Fruit fly (Drosophila melanogaster) whole organism, embryonic: ENCODE data around the gene dlp.

Experiments
- Awh ChIP-seq: fragments of 200-800 bp; sonication (Bioruptor generic); IDR thresholded peaks from 2 replicates; pipeline ENCODE4, ENCODE4 v1.3.6; 2022; ENCODE audit warnings: missing biosample characterization, missing genetic modification characterization
- B-H1 ChIP-seq: fragments of 200-800 bp; sonication (Bioruptor generic); IDR thresholded peaks from 3 replicates; pipeline ENCODE4 v1.3.6; 2022; ENCODE audit warnings: missing biosample characterization, missing genetic modification characterization
- Bdp1 ChIP-seq: fragments of 200-800 bp; sonication (Bioruptor generic); optimal IDR thresholded peaks from 3 replicates; lab custom pipeline; 2016; ENCODE audit warnings: missing biosample characterization, missing genetic modification characterization
- CG1024 ChIP-seq: fragments of 200-800 bp; sonication (Bioruptor generic); IDR thresholded peaks from 2 replicates; pipeline ENCODE4 v1.3.6; 2022; ENCODE audit warnings: missing biosample characterization, missing genetic modification characterization
- CG10565 ChIP-seq: fragments of 200-800 bp; sonication (Bioruptor generic); optimal IDR thresholded peaks from 3 replicates; lab custom pipeline; 2016; ENCODE audit warnings: missing biosample characterization, mild to moderate bottlenecking, missing genetic modification characterization
- CG11085 ChIP-seq: fragments of 200-800 bp; sonication (Bioruptor generic); IDR thresholded peaks from 2 replicates; pipeline ENCODE4 v1.3.6; 2022; ENCODE audit warnings: missing biosample characterization, missing genetic modification characterization
- CG11504 ChIP-seq: fragments of 200-800 bp; sonication (Bioruptor generic); optimal IDR thresholded peaks from 3 replicates; lab custom pipeline; 2019; ENCODE audit warnings: missing biosample characterization, mild to moderate bottlenecking, missing genetic modification characterization, moderate library complexity
- CG12236 ChIP-seq: fragments of 200-800 bp; sonication (Bioruptor generic); optimal IDR thresholded peaks from 2 replicates; lab custom pipeline; 2016; ENCODE audit warnings: missing biosample characterization, missing genetic modification characterization
- CG12391 ChIP-seq: fragments of 200-800 bp; sonication (Bioruptor generic); optimal IDR thresholded peaks from 3 replicates; lab custom pipeline; 2018; ENCODE audit warnings: missing biosample characterization, mild to moderate bottlenecking, missing genetic modification characterization, moderate library complexity
- CG13775 ChIP-seq: fragments of 200-800 bp; sonication (Bioruptor generic); optimal IDR thresholded peaks from 3 replicates; lab custom pipeline; 2017; ENCODE audit warnings: missing biosample characterization, mild to moderate bottlenecking, missing genetic modification characterization
- CG1529 ChIP-seq: fragments of 200-800 bp; sonication (Bioruptor generic); optimal IDR thresholded peaks from 3 replicates; lab custom pipeline; 2018; ENCODE audit warnings: missing biosample characterization, missing genetic modification characterization
- CG1602 ChIP-seq: fragments of 200-800 bp; sonication (Bioruptor generic); optimal IDR thresholded peaks from 3 replicates; lab custom pipeline; 2016; ENCODE audit warnings: missing biosample characterization, missing genetic modification characterization
- CG16815 ChIP-seq: fragments of 200-800 bp; sonication (Bioruptor generic); optimal IDR thresholded peaks from 3 replicates; lab custom pipeline; 2017; ENCODE audit warnings: missing biosample characterization, mild to moderate bottlenecking, missing genetic modification characterization
- CG17912 ChIP-seq: fragments of 200-800 bp; sonication (Bioruptor generic); optimal IDR thresholded peaks from 2 replicates; lab custom pipeline; 2018; ENCODE audit warnings: missing biosample characterization, mild to moderate bottlenecking, missing genetic modification characterization
- CG30403 ChIP-seq: fragments of 200-800 bp; sonication (Bioruptor generic); optimal IDR thresholded peaks from 3 replicates; lab custom pipeline; 2016; ENCODE audit warnings: missing biosample characterization, missing genetic modification characterization
- CG30431 ChIP-seq: fragments of 200-800 bp; sonication (Bioruptor generic); optimal IDR thresholded peaks from 2 replicates; lab custom pipeline; 2017; ENCODE audit warnings: missing biosample characterization, missing genetic modification characterization
- CG34376 ChIP-seq: fragments of 200-800 bp; sonication (Bioruptor generic); optimal IDR thresholded peaks from 2 replicates; lab custom pipeline; 2018; ENCODE audit warnings: missing biosample characterization, mild to moderate bottlenecking, missing genetic modification characterization
- CG4730 ChIP-seq: fragments of 200-800 bp; sonication (Bioruptor generic); IDR thresholded peaks from 2 replicates; pipeline ENCODE4 v1.3.6; 2022; ENCODE audit warnings: missing biosample characterization, missing genetic modification characterization
- CG7372 ChIP-seq: fragments of 200-800 bp; sonication (Bioruptor generic); IDR thresholded peaks from 2 replicates; pipeline ENCODE4 v1.3.6; 2022; ENCODE audit warnings: missing biosample characterization, missing genetic modification characterization
- CG8281 ChIP-seq: fragments of 200-800 bp; sonication (Bioruptor generic); optimal IDR thresholded peaks from 2 replicates; lab custom pipeline; 2018; ENCODE audit warnings: missing biosample characterization, mild to moderate bottlenecking, missing genetic modification characterization, moderate library complexity
- CG8388 ChIP-seq: fragments of 200-800 bp; sonication (Bioruptor generic); optimal IDR thresholded peaks from 2 replicates; lab custom pipeline; 2019; ENCODE audit warnings: missing biosample characterization, mild to moderate bottlenecking, missing genetic modification characterization, moderate library complexity
- CG8944 ChIP-seq: fragments of 200-800 bp; sonication (Bioruptor generic); optimal IDR thresholded peaks from 3 replicates; lab custom pipeline; 2016; ENCODE audit warnings: missing biosample characterization, missing genetic modification characterization
- D19B ChIP-seq: fragments of 200-800 bp; sonication (Bioruptor generic); optimal IDR thresholded peaks from 2 replicates; lab custom pipeline; 2017; ENCODE audit warnings: missing biosample characterization, mild to moderate bottlenecking, missing genetic modification characterization
- Dek ChIP-seq: fragments of 200-800 bp; sonication (Bioruptor generic); optimal IDR thresholded peaks from 3 replicates; lab custom pipeline; 2019; ENCODE audit warnings: missing biosample characterization, mild to moderate bottlenecking, missing genetic modification characterization, moderate library complexity
- Dfd ChIP-seq, 2 experiments: fragments of >200 bp; optimal IDR thresholded peaks; 2 replicates each; lab custom pipeline; 2017; ENCODE audit warnings: missing biosample characterization in 2 of 2, missing genetic modification characterization in 2 of 2
- Dip2 ChIP-seq: fragments of 200-800 bp; sonication (Bioruptor generic); IDR thresholded peaks from 2 replicates; pipeline ENCODE4 v1.3.6; 2022; ENCODE audit warnings: missing biosample characterization, missing genetic modification characterization
- Dref ChIP-seq: fragments of 200-800 bp; sonication (Bioruptor generic); IDR thresholded peaks from 2 replicates; pipeline ENCODE4 v1.3.6; 2022; ENCODE audit warnings: missing biosample characterization, missing genetic modification characterization
- Fer3 ChIP-seq: fragments of 200-800 bp; sonication (Bioruptor generic); optimal IDR thresholded peaks from 2 replicates; lab custom pipeline; 2018; ENCODE audit warnings: missing biosample characterization, mild to moderate bottlenecking, missing genetic modification characterization, moderate library complexity
- HLH4C ChIP-seq: fragments of 200-800 bp; sonication (Bioruptor generic); IDR thresholded peaks from 3 replicates; pipeline ENCODE4 v1.3.6; 2022; ENCODE audit warnings: missing biosample characterization, missing genetic modification characterization; ENCODE audit not compliant: partially characterized antibody
- Hmr ChIP-seq: fragments of 200-800 bp; sonication (Bioruptor generic); optimal IDR thresholded peaks from 3 replicates; lab custom pipeline; 2017; ENCODE audit warnings: mild to moderate bottlenecking, missing biosample characterization, missing genetic modification reagents, missing genetic modification characterization
- Hr51 ChIP-seq, 2 experiments: fragments of 200-800 bp; sonication (Bioruptor generic); optimal IDR thresholded peaks; 2 replicates in 1 of 2; 3 replicates in 1 of 2; lab custom pipeline; 2016 to 2018; ENCODE audit warnings: missing biosample characterization in 2 of 2, missing genetic modification characterization in 2 of 2, mild to moderate bottlenecking in 1 of 2, moderate library complexity in 1 of 2
- Lhr ChIP-seq: fragments of 200-800 bp; sonication (Bioruptor generic); optimal IDR thresholded peaks from 3 replicates; lab custom pipeline; 2017; ENCODE audit warnings: mild to moderate bottlenecking, missing biosample characterization, missing genetic modification reagents, missing genetic modification characterization
- Lim3 ChIP-seq: fragments of 200-800 bp; sonication (Bioruptor generic); IDR thresholded peaks from 2 replicates; pipeline ENCODE4 v1.3.6; 2022; ENCODE audit warnings: missing biosample characterization, missing genetic modification characterization
- Meics ChIP-seq: fragments of 200-800 bp; sonication (Bioruptor generic); optimal IDR thresholded peaks from 2 replicates; lab custom pipeline; 2017; ENCODE audit warnings: missing biosample characterization, mild to moderate bottlenecking, missing genetic modification characterization
- Nf-YC ChIP-seq: fragments of 200-800 bp; optimal IDR thresholded peaks from 3 replicates; lab custom pipeline; 2019; ENCODE audit warnings: missing biosample characterization, mild to moderate bottlenecking, missing genetic modification characterization, moderate library complexity
- Poxn ChIP-seq: fragments of 200-800 bp; sonication (Bioruptor generic); IDR thresholded peaks from 2 replicates; pipeline ENCODE4 v1.3.6; 2022; ENCODE audit warnings: missing biosample characterization, missing genetic modification characterization
- Ptx1 ChIP-seq: fragments of 200-800 bp; sonication (Bioruptor generic); IDR thresholded peaks from 2 replicates; pipeline ENCODE4 v1.3.6; 2022; ENCODE audit warnings: missing biosample characterization, missing genetic modification characterization
- Ravus ChIP-seq: fragments of 200-800 bp; sonication (Bioruptor generic); IDR thresholded peaks from 2 replicates; pipeline ENCODE4 v1.3.6; 2022; ENCODE audit warnings: missing biosample characterization, missing genetic modification characterization
- Side ChIP-seq: fragments of 200-800 bp; sonication (Bioruptor generic); optimal IDR thresholded peaks from 2 replicates; lab custom pipeline; 2016; ENCODE audit warnings: missing biosample characterization, missing genetic modification characterization
- Sry-β ChIP-seq: fragments of 200-800 bp; sonication (Bioruptor generic); optimal IDR thresholded peaks from 2 replicates; lab custom pipeline; 2018; ENCODE audit warnings: missing biosample characterization, mild to moderate bottlenecking, missing genetic modification characterization, moderate library complexity
- Xbp1 ChIP-seq: fragments of 200-800 bp; sonication (Bioruptor generic); optimal IDR thresholded peaks from 3 replicates; lab custom pipeline; 2016; ENCODE audit warnings: missing biosample characterization, mild to moderate bottlenecking, missing genetic modification characterization
- chm ChIP-seq: fragments of 200-800 bp; sonication (Bioruptor generic); IDR thresholded peaks from 2 replicates; pipeline ENCODE4 v1.3.6; 2022; ENCODE audit warnings: missing biosample characterization, missing genetic modification characterization
- dimm ChIP-seq: fragments of 200-800 bp; sonication (Bioruptor generic); IDR thresholded peaks from 2 replicates; pipeline ENCODE4 v1.3.6; 2022; ENCODE audit warnings: missing biosample characterization, missing genetic modification characterization
- fu2 ChIP-seq: fragments of 200-800 bp; sonication (Bioruptor generic); optimal IDR thresholded peaks from 2 replicates; lab custom pipeline; 2016; ENCODE audit warnings: missing biosample characterization, missing genetic modification characterization
- gsb ChIP-seq: fragments of 200-800 bp; sonication (Bioruptor generic); IDR thresholded peaks from 2 replicates; pipeline ENCODE4 v1.3.6; 2022; ENCODE audit warnings: missing biosample characterization, missing genetic modification characterization
- gsb-n ChIP-seq: fragments of 200-800 bp; sonication (Bioruptor generic); optimal IDR thresholded peaks from 3 replicates; lab custom pipeline; 2018; ENCODE audit warnings: missing biosample characterization, mild to moderate bottlenecking, missing genetic modification characterization
- ham ChIP-seq: fragments of 200-800 bp; sonication (Bioruptor generic); IDR thresholded peaks from 2 replicates; pipeline ENCODE4 v1.3.6; 2022; ENCODE audit warnings: missing biosample characterization, missing genetic modification characterization
- kni ChIP-seq: fragments of 200-800 bp; sonication (Bioruptor generic); optimal IDR thresholded peaks from 3 replicates; lab custom pipeline; 2017; ENCODE audit warnings: mild to moderate bottlenecking, missing biosample characterization, missing genetic modification reagents, missing genetic modification characterization
- pho ChIP-seq: fragments of 200-800 bp; sonication (Bioruptor generic); optimal IDR thresholded peaks from 2 replicates; lab custom pipeline; 2016; ENCODE audit warnings: missing biosample characterization, missing genetic modification characterization
- sima ChIP-seq: fragments of 200-800 bp; sonication (Bioruptor generic); optimal IDR thresholded peaks from 2 replicates; lab custom pipeline; 2016; ENCODE audit warnings: missing biosample characterization, missing genetic modification characterization
- tin ChIP-seq: fragments of 200-800 bp; sonication (Bioruptor generic); optimal IDR thresholded peaks from 3 replicates; lab custom pipeline; 2016; ENCODE audit warnings: missing biosample characterization, missing genetic modification characterization
- wdn ChIP-seq: fragments of 200-800 bp; sonication (Bioruptor generic); IDR thresholded peaks from 2 replicates; pipeline ENCODE4 v1.3.6; 2022; ENCODE audit warnings: missing biosample characterization, missing genetic modification characterization

The dlp gene

DNA sequence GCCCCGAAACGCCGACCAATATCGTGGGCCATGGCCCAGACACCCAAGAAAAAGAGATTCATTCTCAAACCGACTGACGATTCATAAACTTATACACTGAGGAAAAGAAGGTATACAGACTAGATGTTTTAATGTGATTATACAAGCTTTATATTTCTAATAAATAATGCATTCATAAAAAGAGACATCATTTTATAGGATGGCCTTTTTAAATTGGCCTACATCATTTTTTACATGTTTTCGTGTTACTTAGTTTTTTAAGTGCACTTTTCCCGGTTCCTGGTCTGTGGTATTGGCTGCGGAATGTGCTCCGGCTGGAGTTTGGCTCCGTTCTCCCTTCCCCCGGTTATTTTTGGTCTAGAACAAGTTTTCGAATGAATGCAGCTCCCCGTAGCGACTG, 20.2 kb downstream of the dlp start (continued):
- TF ChIP-seq Hmr (GFP tag; lab: Kevin White, UChicago), result peak; percentile 41
- peak; percentile 35 for TF ChIP-seq Bdp1
- peak; percentile 49 for TF ChIP-seq CG8281 (tag; lab: Kevin White, UChicago)
- peak; percentile 74 for TF ChIP-seq CG16815 (GFP tag; lab: Kevin White, UChicago)
- no peak for TF ChIP-seq Nf-YC (tag; lab: Kevin White, UChicago)
- TF ChIP-seq pho, result no peak
- TF ChIP-seq CG13775 (GFP tag; lab: Kevin White, UChicago), result peak; percentile 74
- TF ChIP-seq B-H1 (GFP tag; lab: Robert Waterston, UW), result peak; percentile 66; the same call in 2 of the 3 replicates
- peak; percentile 91 for TF ChIP-seq CG12391 (tag; lab: Kevin White, UChicago)
- TF ChIP-seq Meics (GFP tag; lab: Kevin White, UChicago), result peak; percentile 42
- peak; percentile 49; the same call in 1 of the 2 replicates for TF ChIP-seq CG4730
- peak; percentile 62 for TF ChIP-seq Awh (GFP tag; lab: Robert Waterston, UW)
- TF ChIP-seq wdn (GFP tag; lab: Robert Waterston, UW), result no peak
- peak; percentile 70 for TF ChIP-seq Lhr (GFP tag; lab: Kevin White, UChicago)
- peak; percentile 64; the same call in 1 of the 2 replicates for TF ChIP-seq Ptx1 (GFP tag; lab: Robert Waterston, UW)
- TF ChIP-seq CG11504 (tag; lab: Kevin White, UChicago), result peak; percentile 76
- peak; percentile 87 for TF ChIP-seq CG8388 (GFP tag; lab: Kevin White, UChicago)
- peak; percentile 61 for TF ChIP-seq CG8944
- no peak for TF ChIP-seq Ravus (GFP tag; lab: Robert Waterston, UW)
- peak; percentile 79 for TF ChIP-seq CG1529 (GFP tag; lab: Kevin White, UChicago)
- no peak for TF ChIP-seq CG11085 (GFP tag; lab: Robert Waterston, UW)
- TF ChIP-seq gsb-n (tag; lab: Kevin White, UChicago), result peak; percentile 91
- no peak for TF ChIP-seq CG7372 (GFP tag; lab: Robert Waterston, UW)
- TF ChIP-seq CG30403 (GFP tag; lab: Kevin White, UChicago), result peak; percentile 76
- peak; percentile 78 for TF ChIP-seq tin (GFP tag; lab: Kevin White, UChicago)
- TF ChIP-seq CG1602 (GFP tag; lab: Kevin White, UChicago), result peak; percentile 85
- no peak for TF ChIP-seq Dfd (GFP tag; optimal IDR thresholded peaks at IDR 0.05; lab: Kevin White, UChicago)
- 0 out of 2 replicates have a peak, but pooled peaks have one; percentile 40 for TF ChIP-seq CG1024 (GFP tag; lab: Robert Waterston, UW)
- no peak for TF ChIP-seq ham
- no peak for TF ChIP-seq CG34376 (GFP tag; lab: Kevin White, UChicago)
- peak; percentile 30 for TF ChIP-seq kni (GFP tag; lab: Kevin White, UChicago)
- TF ChIP-seq Poxn (GFP tag; lab: Robert Waterston, UW), result no peak
- no peak for TF ChIP-seq Dref (GFP tag; lab: Robert Waterston, UW)
- TF ChIP-seq Side, result peak; percentile 69
- no peak for TF ChIP-seq Dip2
- TF ChIP-seq gsb (GFP tag; lab: Robert Waterston, UW), result no peak
- TF ChIP-seq CG10565 (GFP tag; lab: Kevin White, UChicago), result peak; percentile 48
- no peak for TF ChIP-seq Dek (tag; lab: Kevin White, UChicago)
- peak; percentile 3 to 52 for TF ChIP-seq Hr51 (GFP tag; optimal IDR thresholded peaks at IDR 0.05; lab: Kevin White, UChicago)
- TF ChIP-seq HLH4C (GFP tag; lab: Robert Waterston, UW), result no peak
- TF ChIP-seq Xbp1, result peak; percentile 82
- peak; percentile 26 for TF ChIP-seq Sry-β (GFP tag; lab: Kevin White, UChicago)
- TF ChIP-seq CG30431 (GFP tag; lab: Kevin White, UChicago), result peak; percentile 57
- peak; percentile 52 for TF ChIP-seq Fer3
- TF ChIP-seq D19B (GFP tag; lab: Kevin White, UChicago), result no peak
- peak; percentile 32 for TF ChIP-seq sima (GFP tag; lab: Kevin White, UChicago)
- peak; percentile 57; the same call in 1 of the 2 replicates for TF ChIP-seq chm (GFP tag; lab: Robert Waterston, UW)
- TF ChIP-seq fu2 (GFP tag; lab: Kevin White, UChicago), result peak; percentile 6
- peak; percentile 74 for TF ChIP-seq CG12236 (GFP tag; lab: Kevin White, UChicago)
- no peak for TF ChIP-seq dimm (GFP tag; lab: Robert Waterston, UW)
- no peak for TF ChIP-seq CG17912 (GFP tag; lab: Kevin White, UChicago)
- TF ChIP-seq Lim3 (GFP tag; lab: Robert Waterston, UW), result no peak
